Fruit fly (Drosophila melanogaster) whole organism, embryonic: ENCODE measurements around the gene CG31495.

ENCODE experiments used
- CG10543 ChIP-seq: fragments of 200-800 bp; sonication (Bioruptor generic); optimal IDR thresholded peaks from 3 replicates; lab custom pipeline; 2017; ENCODE audit warnings: missing biosample characterization, mild to moderate bottlenecking, missing genetic modification characterization, moderate library complexity
- CG11247 ChIP-seq: fragments of 200-800 bp; sonication (Bioruptor generic); IDR thresholded peaks from 2 replicates; pipeline ENCODE4 v1.3.6; 2022; ENCODE audit warnings: missing biosample characterization, missing genetic modification characterization
- CG12219 ChIP-seq: fragments of 200-800 bp; sonication (Bioruptor generic); optimal IDR thresholded peaks from 3 replicates; lab custom pipeline; 2018; ENCODE audit warnings: missing biosample characterization, mild to moderate bottlenecking, missing genetic modification characterization
- CG1603 ChIP-seq: fragments of 200-800 bp; sonication (Bioruptor generic); optimal IDR thresholded peaks from 2 replicates; lab custom pipeline; 2019; ENCODE audit warnings: missing biosample characterization, mild to moderate bottlenecking, missing genetic modification characterization, moderate library complexity
- CG17385 ChIP-seq: fragments of 200-800 bp; sonication (Bioruptor generic); optimal IDR thresholded peaks from 3 replicates; lab custom pipeline; 2018; ENCODE audit warnings: missing biosample characterization, mild to moderate bottlenecking, missing genetic modification characterization
- CG3163 ChIP-seq: fragments of 200-800 bp; sonication (Bioruptor generic); optimal IDR thresholded peaks from 3 replicates; lab custom pipeline; 2016; ENCODE audit warnings: missing biosample characterization, missing genetic modification characterization
- CG4328 ChIP-seq: fragments of 200-800 bp; sonication (Bioruptor generic); optimal IDR thresholded peaks from 3 replicates; lab custom pipeline; 2017; ENCODE audit warnings: missing biosample characterization, missing genetic modification reagents, missing genetic modification characterization
- CG5180 ChIP-seq: fragments of 200-800 bp; sonication (Bioruptor generic); optimal IDR thresholded peaks from 3 replicates; lab custom pipeline; 2017; ENCODE audit warnings: missing biosample characterization, missing genetic modification characterization, mild to moderate bottlenecking, moderate library complexity, missing genetic modification reagents
- CG7745 ChIP-seq: fragments of 200-800 bp; sonication (Bioruptor generic); optimal IDR thresholded peaks from 2 replicates; lab custom pipeline; 2018; ENCODE audit warnings: missing biosample characterization, mild to moderate bottlenecking, missing genetic modification characterization, moderate library complexity
- CG7786 ChIP-seq: fragments of 200-800 bp; sonication (Bioruptor generic); optimal IDR thresholded peaks from 2 replicates; lab custom pipeline; 2016; ENCODE audit warnings: missing biosample characterization, missing genetic modification characterization
- CG7839 ChIP-seq: fragments of 200-800 bp; sonication (Bioruptor generic); optimal IDR thresholded peaks from 3 replicates; lab custom pipeline; 2018; ENCODE audit warnings: missing biosample characterization, mild to moderate bottlenecking, missing genetic modification characterization, moderate library complexity
- Dbx ChIP-seq: fragments of 200-800 bp; sonication (Bioruptor generic); IDR thresholded peaks from 3 replicates; pipeline ENCODE4 v1.3.6; 2022; ENCODE audit warnings: missing biosample characterization, missing genetic modification characterization
- Deaf1 ChIP-seq: fragments of 200-800 bp; optimal IDR thresholded peaks from 3 replicates; lab custom pipeline; 2019; ENCODE audit warnings: missing biosample characterization, mild to moderate bottlenecking, missing genetic modification characterization, moderate library complexity
- Doc3 ChIP-seq: fragments of 200-800 bp; sonication (Bioruptor generic); IDR thresholded peaks from 3 replicates; pipeline ENCODE4 v1.3.6; 2022; ENCODE audit warnings: missing biosample characterization, missing genetic modification characterization; ENCODE audit not compliant: partially characterized antibody
- ERR ChIP-seq: fragments of 200-800 bp; sonication (Bioruptor generic); optimal IDR thresholded peaks from 2 replicates; lab custom pipeline; 2016; ENCODE audit warnings: missing biosample characterization, missing genetic modification characterization
- Eip74EF ChIP-seq, 2 experiments: fragments of 200-800 bp in 1 of 2; fragments of >200 bp in 1 of 2; sonication (Bioruptor generic) in 1 of 2; optimal IDR thresholded peaks; 2 replicates each; lab custom pipeline; 2017 to 2019; ENCODE audit warnings: missing biosample characterization in 2 of 2, missing genetic modification characterization in 2 of 2, mild to moderate bottlenecking in 1 of 2, moderate library complexity in 1 of 2
- Fer2 ChIP-seq: fragments of 200-800 bp; sonication (Bioruptor generic); optimal IDR thresholded peaks from 2 replicates; lab custom pipeline; 2018; ENCODE audit warnings: missing biosample characterization, mild to moderate bottlenecking, missing genetic modification characterization, moderate library complexity
- MTF-1 ChIP-seq: fragments of 200-800 bp; sonication (Bioruptor generic); optimal IDR thresholded peaks from 2 replicates; lab custom pipeline; 2018; ENCODE audit warnings: missing biosample characterization, mild to moderate bottlenecking, missing genetic modification characterization, borderline replicate concordance
- Med ChIP-seq: fragments of 200-800 bp; sonication (Bioruptor generic); peaks from one replicate; lab custom pipeline; 2016; ENCODE audit warnings: missing biosample characterization, missing genetic modification characterization, mild to moderate bottlenecking, inconsistent platforms, moderate library complexity
- Oli ChIP-seq: fragments of 200-800 bp; sonication (Bioruptor generic); optimal IDR thresholded peaks from 2 replicates; lab custom pipeline; 2018; ENCODE audit warnings: missing biosample characterization, mild to moderate bottlenecking, missing genetic modification characterization, moderate library complexity
- Ravus ChIP-seq: fragments of 200-800 bp; sonication (Bioruptor generic); IDR thresholded peaks from 2 replicates; pipeline ENCODE4 v1.3.6; 2022; ENCODE audit warnings: missing biosample characterization, missing genetic modification characterization
- Six4 ChIP-seq: fragments of 200-800 bp; sonication (Bioruptor generic); optimal IDR thresholded peaks from 2 replicates; lab custom pipeline; 2016; ENCODE audit warnings: missing biosample characterization, missing genetic modification characterization
- Trl ChIP-seq, 3 experiments: fragments of >200 bp in 2 of 3; fragments of 200-800 bp in 1 of 3; sonication (Bioruptor generic) in 1 of 3; optimal IDR thresholded peaks; 2 replicates in 1 of 3; 3 replicates in 2 of 3; lab custom pipeline; 2016 to 2017; ENCODE audit warnings: missing biosample characterization in 1 of 3, missing genetic modification characterization in 1 of 3
- ase ChIP-seq: fragments of 200-800 bp; sonication (Bioruptor generic); IDR thresholded peaks from 3 replicates; pipeline ENCODE4 v1.3.6; 2022; ENCODE audit warnings: missing biosample characterization, missing genetic modification characterization
- ato ChIP-seq: fragments of 200-800 bp; sonication (Bioruptor generic); IDR thresholded peaks from 2 replicates; pipeline ENCODE4 v1.3.6; 2022; ENCODE audit warnings: missing biosample characterization, missing genetic modification characterization; ENCODE audit not compliant: partially characterized antibody
- chm ChIP-seq: fragments of 200-800 bp; sonication (Bioruptor generic); IDR thresholded peaks from 2 replicates; pipeline ENCODE4 v1.3.6; 2022; ENCODE audit warnings: missing biosample characterization, missing genetic modification characterization
- ci ChIP-seq: fragments of 200-800 bp; sonication (Bioruptor generic); IDR thresholded peaks from 3 replicates; pipeline ENCODE4 v1.3.6; 2022; ENCODE audit warnings: missing biosample characterization, missing genetic modification characterization
- crol ChIP-seq: fragments of 200-800 bp; sonication (Bioruptor generic); IDR thresholded peaks from 2 replicates; pipeline ENCODE4 v1.3.6; 2022; ENCODE audit warnings: missing biosample characterization, missing genetic modification characterization
- kah ChIP-seq: fragments of 200-800 bp; sonication (Bioruptor generic); optimal IDR thresholded peaks from 2 replicates; lab custom pipeline; 2018; ENCODE audit warnings: missing biosample characterization, mild to moderate bottlenecking, missing genetic modification characterization
- kni ChIP-seq: fragments of 200-800 bp; sonication (Bioruptor generic); optimal IDR thresholded peaks from 3 replicates; lab custom pipeline; 2017; ENCODE audit warnings: mild to moderate bottlenecking, missing biosample characterization, missing genetic modification reagents, missing genetic modification characterization
- pb ChIP-seq: fragments of 200-800 bp; sonication (Bioruptor generic); optimal IDR thresholded peaks from 3 replicates; lab custom pipeline; 2016; ENCODE audit warnings: missing biosample characterization, missing genetic modification characterization
- pfk ChIP-seq: fragments of 200-800 bp; sonication (Bioruptor generic); optimal IDR thresholded peaks from 2 replicates; lab custom pipeline; 2018; ENCODE audit warnings: missing biosample characterization, mild to moderate bottlenecking, missing genetic modification characterization, moderate library complexity
- pros ChIP-seq: fragments of 200-800 bp; sonication (Bioruptor generic); optimal IDR thresholded peaks from 3 replicates; lab custom pipeline; 2019; ENCODE audit warnings: missing biosample characterization, mild to moderate bottlenecking, missing genetic modification characterization, moderate library complexity
- tio ChIP-seq: fragments of 200-800 bp; sonication (Bioruptor generic); optimal IDR thresholded peaks from 2 replicates; lab custom pipeline; 2017; ENCODE audit warnings: missing biosample characterization, missing genetic modification characterization, inconsistent platforms
- unc-4 ChIP-seq: fragments of 200-800 bp; sonication (Bioruptor generic); IDR thresholded peaks from 2 replicates; pipeline ENCODE4 v1.3.6; 2022; ENCODE audit warnings: missing biosample characterization, missing genetic modification characterization; ENCODE audit not compliant: partially characterized antibody
- z ChIP-seq: fragments of 200-800 bp; sonication (Bioruptor generic); IDR thresholded peaks from 3 replicates; pipeline ENCODE4 v1.3.6; 2022; ENCODE audit warnings: missing biosample characterization, missing genetic modification characterization
- zen2 ChIP-seq: fragments of 200-800 bp; sonication (Bioruptor generic); IDR thresholded peaks from 3 replicates; pipeline ENCODE4 v1.3.6; 2022; ENCODE audit warnings: missing biosample characterization, missing genetic modification characterization; ENCODE audit not compliant: partially characterized antibody

CG31495 gene

DNA sequence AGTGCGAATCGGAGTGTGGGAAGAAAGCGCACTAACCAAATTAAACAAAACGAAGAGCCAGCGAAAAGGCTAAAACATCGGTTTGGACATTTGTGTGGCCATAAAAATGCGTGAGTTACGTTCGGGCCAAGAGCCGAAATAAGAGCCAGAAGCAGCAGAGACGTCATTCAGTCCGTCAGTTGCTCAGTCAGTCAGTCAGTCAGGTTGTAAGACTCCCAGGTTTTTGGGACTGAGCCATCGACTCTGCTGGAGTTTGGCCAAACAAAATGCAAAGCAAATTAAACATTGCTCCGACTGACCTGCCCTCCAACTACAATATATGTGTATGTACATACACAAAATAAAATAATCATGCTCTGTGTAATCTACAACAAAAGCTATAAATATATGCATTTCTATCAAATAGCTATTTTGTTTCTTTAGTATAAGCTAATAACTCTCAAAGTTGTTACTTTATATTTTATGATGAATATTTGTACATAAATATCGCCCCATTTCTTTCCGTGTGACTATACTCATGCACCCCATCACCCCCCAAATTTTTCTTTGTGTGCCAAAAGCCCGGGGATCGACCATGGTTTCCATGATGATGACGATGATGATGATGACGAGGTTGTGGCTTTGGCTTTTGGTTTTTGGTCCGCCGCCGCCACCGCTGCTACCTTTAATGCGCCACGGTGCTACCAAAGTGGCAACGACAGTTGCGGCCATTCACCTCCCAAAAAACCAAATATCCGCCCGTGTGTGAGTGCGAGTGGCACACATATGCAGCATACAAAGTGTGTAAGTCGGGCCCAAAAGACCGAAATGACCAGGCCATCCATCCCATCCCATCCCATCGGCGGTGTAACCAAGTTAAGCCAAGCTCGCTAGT is 46.4 kb downstream of the CG31495 start (continued):
- no peak for TF ChIP-seq Six4 (GFP tag; lab: Kevin White, UChicago)

DNA sequence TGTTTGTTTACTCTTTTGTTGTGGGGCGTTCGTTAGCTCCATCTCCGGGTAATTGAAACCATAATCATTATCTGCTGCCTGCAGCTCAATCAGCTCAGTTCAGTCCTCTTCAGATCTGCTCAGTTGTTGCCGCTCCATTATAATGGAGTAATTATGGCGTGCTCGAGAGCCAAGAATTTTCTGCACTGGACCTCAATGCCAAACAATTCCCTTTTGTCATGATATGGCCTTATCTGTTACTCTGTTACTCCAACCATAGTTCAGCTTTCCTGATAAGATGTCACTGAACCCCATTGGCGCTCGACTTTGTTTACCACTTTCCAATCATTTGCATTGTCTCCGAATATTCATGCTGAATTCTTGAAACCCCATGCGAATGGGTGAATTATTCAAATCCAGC is 48.9 kb downstream of the CG31495 start:
- TF ChIP-seq CG7786 (no peak), ERR (GFP tag; lab: Kevin White, UChicago) (no peak), CG4328 (GFP tag; lab: Kevin White, UChicago) (no peak), CG7745 (tag; lab: Kevin White, UChicago) (no peak), unc-4 (GFP tag; lab: Robert Waterston, UW) (no peak), Ravus (GFP tag; lab: Robert Waterston, UW) (no peak), kah (no peak), ato (GFP tag; lab: Robert Waterston, UW) (no peak), Fer2 (tag; lab: Kevin White, UChicago) (no peak), Dbx (GFP tag; lab: Robert Waterston, UW) (no peak), Oli (tag; lab: Kevin White, UChicago) (no peak), ase (no peak), Doc3 (GFP tag; lab: Robert Waterston, UW) (no peak), CG10543 (GFP tag; lab: Kevin White, UChicago) (no peak), chm (GFP tag; lab: Robert Waterston, UW) (no peak), zen2 (no peak), pb (GFP tag; lab: Kevin White, UChicago) (no peak)
- TF ChIP-seq, all 482 proteins: peak for 0

DNA sequence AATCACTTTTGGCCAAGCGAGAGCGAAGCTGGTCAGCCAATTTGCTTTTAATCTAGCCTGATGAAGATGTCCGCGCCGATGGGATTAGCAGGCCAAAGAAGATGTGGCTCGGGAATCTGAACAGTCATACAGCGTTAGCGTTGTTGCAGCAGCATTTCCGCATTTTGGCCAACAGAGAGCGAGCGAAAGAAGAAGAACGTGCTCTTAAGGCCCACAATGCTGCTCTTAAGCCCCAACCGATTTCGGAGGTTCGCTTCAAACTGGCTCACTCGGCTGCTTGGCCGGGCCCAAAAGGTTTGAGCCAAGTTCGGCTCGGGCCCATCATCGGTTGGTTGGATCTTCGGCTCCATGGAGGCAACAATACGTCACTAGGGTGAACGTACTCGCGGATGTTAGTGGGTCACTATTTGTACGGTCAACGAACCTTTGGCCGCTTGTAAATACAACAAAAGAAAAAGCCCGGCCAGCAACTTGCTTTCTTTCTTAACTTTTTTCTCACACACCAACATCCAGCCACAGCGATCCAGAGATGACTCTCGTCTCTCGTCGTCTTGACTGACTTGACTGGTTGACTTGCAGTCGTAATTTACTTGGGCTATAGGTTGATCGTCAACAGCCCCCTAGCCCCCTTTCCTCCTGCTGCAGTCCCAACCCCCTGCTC is 50.0 kb downstream of the CG31495 start:
- TF ChIP-seq ci (GFP tag; lab: Robert Waterston, UW): 0 out of 3 replicates have a peak, but pooled peaks have one; percentile 26
- TF ChIP-seq Med (GFP tag; lab: Kevin White, UChicago): peak; percentile 63
- TF ChIP-seq kni (GFP tag; lab: Kevin White, UChicago): peak; percentile 39
- TF ChIP-seq CG3163 (GFP tag; lab: Kevin White, UChicago): peak; percentile 90
- TF ChIP-seq crol (GFP tag; lab: Robert Waterston, UW): peak; percentile 72; the same call in 1 of the 2 replicates
- peak in 1 of 2 experiments; percentile 69 for TF ChIP-seq Eip74EF (GFP tag; optimal IDR thresholded peaks at IDR 0.05; lab: Kevin White, UChicago)
- TF ChIP-seq CG5180 (GFP tag; lab: Kevin White, UChicago): peak; percentile 97
- peak; percentile 72 for TF ChIP-seq Deaf1
- TF ChIP-seq CG7839: no peak
- no peak for TF ChIP-seq MTF-1 (GFP tag; lab: Kevin White, UChicago)
- TF ChIP-seq CG17385 (GFP tag; lab: Kevin White, UChicago): peak; percentile 36
- TF ChIP-seq pros: peak; percentile 74
- TF ChIP-seq CG1603 (tag; lab: Kevin White, UChicago): no peak
- TF ChIP-seq CG12219 (GFP tag; lab: Kevin White, UChicago): no peak
- TF ChIP-seq z (GFP tag; lab: Robert Waterston, UW): peak; percentile 59; the same call in 1 of the 3 replicates
- no peak for TF ChIP-seq ato (GFP tag; lab: Robert Waterston, UW)
- TF ChIP-seq pfk (GFP tag; lab: Kevin White, UChicago): no peak
- no peak for TF ChIP-seq tio (GFP tag; lab: Kevin White, UChicago)
- TF ChIP-seq CG11247 (GFP tag; lab: Robert Waterston, UW): no peak
- TF ChIP-seq Trl (optimal IDR thresholded peaks at IDR 0.05; lab: Kevin White, UChicago): peak; percentile 32 to 45
- no peak for TF ChIP-seq Trl (GFP tag; optimal IDR thresholded peaks at IDR 0.05; lab: Kevin White, UChicago)
